Fruit fly (Drosophila melanogaster) whole organism, embryonic: ENCODE results near the gene Tpst.

Experiments
- Awh ChIP-seq: fragments of 200-800 bp; sonication (Bioruptor generic); IDR thresholded peaks from 2 replicates; pipeline ENCODE4, ENCODE4 v1.3.6; 2022; ENCODE audit warnings: missing biosample characterization, missing genetic modification characterization
- Blimp-1 ChIP-seq: fragments of 200-800 bp; sonication (Bioruptor generic); optimal IDR thresholded peaks from 3 replicates; lab custom pipeline; 2018; ENCODE audit warnings: missing biosample characterization, missing genetic modification characterization, mild to moderate bottlenecking, moderate library complexity, missing genetic modification reagents
- CG10654 ChIP-seq: fragments of 200-800 bp; sonication (Bioruptor generic); optimal IDR thresholded peaks from 2 replicates; lab custom pipeline; 2016; ENCODE audit warnings: missing biosample characterization, missing genetic modification characterization
- CG10979 ChIP-seq: fragments of 200-800 bp; sonication (Bioruptor generic); optimal IDR thresholded peaks from 2 replicates; lab custom pipeline; 2018; ENCODE audit warnings: missing biosample characterization, mild to moderate bottlenecking, missing genetic modification characterization, moderate library complexity
- CG12104 ChIP-seq: fragments of 200-800 bp; sonication (Bioruptor generic); optimal IDR thresholded peaks from 3 replicates; lab custom pipeline; 2016; ENCODE audit warnings: missing biosample characterization, missing genetic modification characterization
- CG12219 ChIP-seq: fragments of 200-800 bp; sonication (Bioruptor generic); optimal IDR thresholded peaks from 3 replicates; lab custom pipeline; 2018; ENCODE audit warnings: missing biosample characterization, mild to moderate bottlenecking, missing genetic modification characterization
- CG12391 ChIP-seq: fragments of 200-800 bp; sonication (Bioruptor generic); optimal IDR thresholded peaks from 3 replicates; lab custom pipeline; 2018; ENCODE audit warnings: missing biosample characterization, mild to moderate bottlenecking, missing genetic modification characterization, moderate library complexity
- CG1603 ChIP-seq: fragments of 200-800 bp; sonication (Bioruptor generic); optimal IDR thresholded peaks from 2 replicates; lab custom pipeline; 2019; ENCODE audit warnings: missing biosample characterization, mild to moderate bottlenecking, missing genetic modification characterization, moderate library complexity
- CG17568 ChIP-seq: fragments of 200-800 bp; sonication (Bioruptor generic); optimal IDR thresholded peaks from 2 replicates; lab custom pipeline; 2018; ENCODE audit warnings: missing biosample characterization, mild to moderate bottlenecking, missing genetic modification characterization, moderate library complexity
- CG30403 ChIP-seq: fragments of 200-800 bp; sonication (Bioruptor generic); optimal IDR thresholded peaks from 3 replicates; lab custom pipeline; 2016; ENCODE audit warnings: missing biosample characterization, missing genetic modification characterization
- CG30431 ChIP-seq: fragments of 200-800 bp; sonication (Bioruptor generic); optimal IDR thresholded peaks from 2 replicates; lab custom pipeline; 2017; ENCODE audit warnings: missing biosample characterization, missing genetic modification characterization
- CG42726 ChIP-seq: fragments of 200-800 bp; sonication (Bioruptor generic); IDR thresholded peaks from 2 replicates; pipeline ENCODE4 v1.3.6; 2022; ENCODE audit warnings: missing biosample characterization, missing genetic modification characterization; ENCODE audit not compliant: partially characterized antibody
- CG4707 ChIP-seq: fragments of 200-800 bp; sonication (Bioruptor generic); optimal IDR thresholded peaks from 2 replicates; lab custom pipeline; 2018; ENCODE audit warnings: missing biosample characterization, mild to moderate bottlenecking, missing genetic modification characterization, moderate library complexity
- CG5245 ChIP-seq: fragments of 200-800 bp; sonication (Bioruptor generic); optimal IDR thresholded peaks from 3 replicates; lab custom pipeline; 2016; ENCODE audit warnings: missing biosample characterization, missing genetic modification characterization
- CG6654 ChIP-seq: fragments of 200-800 bp; sonication (Bioruptor generic); optimal IDR thresholded peaks from 2 replicates; lab custom pipeline; 2017; ENCODE audit warnings: missing biosample characterization, mild to moderate bottlenecking, missing genetic modification characterization
- CG6854 ChIP-seq: fragments of 200-800 bp; sonication (Bioruptor generic); optimal IDR thresholded peaks from 3 replicates; lab custom pipeline; 2017; ENCODE audit warnings: missing biosample characterization, mild to moderate bottlenecking, missing genetic modification characterization
- CG7357 ChIP-seq: fragments of 200-800 bp; sonication (Bioruptor generic); IDR thresholded peaks from 3 replicates; pipeline ENCODE4 v1.3.6; 2022; ENCODE audit warnings: missing biosample characterization, missing genetic modification characterization
- CG7987 ChIP-seq: fragments of 200-800 bp; sonication (Bioruptor generic); optimal IDR thresholded peaks from 2 replicates; lab custom pipeline; 2018; ENCODE audit warnings: missing biosample characterization, mild to moderate bottlenecking, missing genetic modification characterization, moderate library complexity
- CrebB ChIP-seq: fragments of 200-800 bp; sonication (Bioruptor generic); optimal IDR thresholded peaks from 3 replicates; lab custom pipeline; 2018; ENCODE audit warnings: missing biosample characterization, mild to moderate bottlenecking, missing genetic modification characterization
- D ChIP-seq, 2 experiments: fragments of 200-800 bp in 1 of 2; fragments of >200 bp in 1 of 2; sonication (Bioruptor generic) in 1 of 2; optimal IDR thresholded peaks; 2 replicates in 1 of 2; 3 replicates in 1 of 2; lab custom pipeline; 2017; ENCODE audit warnings: mild to moderate bottlenecking in 1 of 2, missing biosample characterization in 1 of 2, missing genetic modification characterization in 1 of 2, missing genetic modification reagents in 1 of 2
- D19B ChIP-seq: fragments of 200-800 bp; sonication (Bioruptor generic); optimal IDR thresholded peaks from 2 replicates; lab custom pipeline; 2017; ENCODE audit warnings: missing biosample characterization, mild to moderate bottlenecking, missing genetic modification characterization
- Dek ChIP-seq: fragments of 200-800 bp; sonication (Bioruptor generic); optimal IDR thresholded peaks from 3 replicates; lab custom pipeline; 2019; ENCODE audit warnings: missing biosample characterization, mild to moderate bottlenecking, missing genetic modification characterization, moderate library complexity
- Drgx ChIP-seq: fragments of 200-800 bp; sonication (Bioruptor generic); IDR thresholded peaks from 2 replicates; pipeline ENCODE4 v1.3.6; 2022; ENCODE audit warnings: missing biosample characterization, missing genetic modification characterization
- Hr78 ChIP-seq, 2 experiments: fragments of 200-800 bp in 1 of 2; fragments of >200 bp in 1 of 2; sonication (Bioruptor generic) in 1 of 2; optimal IDR thresholded peaks; 2 replicates each; lab custom pipeline; 2017 to 2019; ENCODE audit warnings: missing biosample characterization in 2 of 2, missing genetic modification characterization in 2 of 2, mild to moderate bottlenecking in 1 of 2, moderate library complexity in 1 of 2
- Lim3 ChIP-seq: fragments of 200-800 bp; sonication (Bioruptor generic); IDR thresholded peaks from 2 replicates; pipeline ENCODE4 v1.3.6; 2022; ENCODE audit warnings: missing biosample characterization, missing genetic modification characterization
- Mad ChIP-seq: fragments of 200-800 bp; sonication (Bioruptor generic); optimal IDR thresholded peaks from 2 replicates; lab custom pipeline; 2016; ENCODE audit warnings: missing biosample characterization, missing genetic modification characterization
- Sry-δ ChIP-seq: fragments of 200-800 bp; sonication (Bioruptor generic); optimal IDR thresholded peaks from 2 replicates; lab custom pipeline; 2016; ENCODE audit warnings: missing biosample characterization, missing genetic modification characterization
- Taf1 ChIP-seq: fragments of 200-800 bp; sonication (Bioruptor generic); IDR thresholded peaks from 2 replicates; pipeline ENCODE4 v1.3.6; 2022; ENCODE audit warnings: missing biosample characterization, missing genetic modification characterization
- al ChIP-seq: fragments of 200-800 bp; sonication (Bioruptor generic); IDR thresholded peaks from 2 replicates; pipeline ENCODE4 v1.3.6; 2022; ENCODE audit warnings: missing biosample characterization, missing genetic modification characterization
- ap ChIP-seq: fragments of 200-800 bp; sonication (Bioruptor generic); IDR thresholded peaks from 2 replicates; pipeline ENCODE4 v1.3.6; 2022; ENCODE audit warnings: missing biosample characterization, missing genetic modification characterization
- ase ChIP-seq: fragments of 200-800 bp; sonication (Bioruptor generic); IDR thresholded peaks from 3 replicates; pipeline ENCODE4 v1.3.6; 2022; ENCODE audit warnings: missing biosample characterization, missing genetic modification characterization
- bowl ChIP-seq: fragments of 200-800 bp; sonication (Bioruptor generic); IDR thresholded peaks from 2 replicates; pipeline ENCODE4 v1.3.6; 2022; ENCODE audit warnings: missing biosample characterization, missing genetic modification characterization
- chif ChIP-seq, 2 experiments: fragments of 200-800 bp; sonication (Bioruptor generic); optimal IDR thresholded peaks; 3 replicates each; lab custom pipeline; 2016; ENCODE audit warnings: missing biosample characterization in 2 of 2, missing genetic modification characterization in 2 of 2
- ci ChIP-seq: fragments of 200-800 bp; sonication (Bioruptor generic); IDR thresholded peaks from 3 replicates; pipeline ENCODE4 v1.3.6; 2022; ENCODE audit warnings: missing biosample characterization, missing genetic modification characterization
- corto ChIP-seq: fragments of 200-800 bp; sonication (Bioruptor generic); optimal IDR thresholded peaks from 2 replicates; lab custom pipeline; 2016; ENCODE audit warnings: missing biosample characterization, mild to moderate bottlenecking, missing genetic modification characterization, moderate library complexity
- dysf ChIP-seq: fragments of 200-800 bp; sonication (Bioruptor generic); IDR thresholded peaks from 3 replicates; pipeline ENCODE4 v1.3.6; 2022; ENCODE audit warnings: missing biosample characterization, missing genetic modification characterization
- gfzf ChIP-seq: fragments of 200-800 bp; sonication (Bioruptor generic); optimal IDR thresholded peaks from 2 replicates; lab custom pipeline; 2016; ENCODE audit warnings: missing biosample characterization, mild to moderate bottlenecking, missing genetic modification characterization, moderate library complexity
- hbn ChIP-seq: fragments of 200-800 bp; sonication (Bioruptor generic); IDR thresholded peaks from 2 replicates; pipeline ENCODE4 v1.3.6; 2022; ENCODE audit warnings: missing biosample characterization, missing genetic modification characterization; ENCODE audit not compliant: partially characterized antibody
- inv ChIP-seq: fragments of 200-800 bp; sonication (Bioruptor generic); IDR thresholded peaks from 2 replicates; pipeline ENCODE4 v1.3.6; 2022; ENCODE audit warnings: missing biosample characterization, missing genetic modification characterization; ENCODE audit not compliant: partially characterized antibody
- mirr ChIP-seq: fragments of 200-800 bp; sonication (Bioruptor generic); optimal IDR thresholded peaks from 3 replicates; lab custom pipeline; 2018; ENCODE audit warnings: missing biosample characterization, mild to moderate bottlenecking, missing genetic modification characterization
- nerfin-1 ChIP-seq: fragments of 200-800 bp; sonication (Bioruptor generic); optimal IDR thresholded peaks from 3 replicates; lab custom pipeline; 2019; ENCODE audit warnings: missing biosample characterization, mild to moderate bottlenecking, missing genetic modification characterization, moderate library complexity
- otp ChIP-seq: fragments of 200-800 bp; sonication (Bioruptor generic); IDR thresholded peaks from 3 replicates; pipeline ENCODE4, ENCODE4 v1.3.6; 2022; ENCODE audit warnings: missing biosample characterization, missing genetic modification characterization
- pzg ChIP-seq: fragments of 200-800 bp; sonication (Bioruptor generic); optimal IDR thresholded peaks from 3 replicates; lab custom pipeline; 2018; ENCODE audit warnings: missing biosample characterization, mild to moderate bottlenecking, missing genetic modification characterization, moderate library complexity
- sima ChIP-seq: fragments of 200-800 bp; sonication (Bioruptor generic); optimal IDR thresholded peaks from 2 replicates; lab custom pipeline; 2016; ENCODE audit warnings: missing biosample characterization, missing genetic modification characterization
- tna ChIP-seq: fragments of 200-800 bp; sonication (Bioruptor generic); IDR thresholded peaks from 2 replicates; pipeline ENCODE4 v1.3.6; 2022; ENCODE audit warnings: missing biosample characterization, missing genetic modification characterization; ENCODE audit not compliant: partially characterized antibody
- usp ChIP-seq: fragments of >200 bp; optimal IDR thresholded peaks from 2 replicates; lab custom pipeline; 2017; ENCODE audit warnings: missing biosample characterization, missing genetic modification characterization
- vfl ChIP-seq: fragments of 200-800 bp; sonication (Bioruptor generic); optimal IDR thresholded peaks from 2 replicates; lab custom pipeline; 2016; ENCODE audit warnings: missing biosample characterization, missing genetic modification characterization
- wdn ChIP-seq: fragments of 200-800 bp; sonication (Bioruptor generic); IDR thresholded peaks from 2 replicates; pipeline ENCODE4 v1.3.6; 2022; ENCODE audit warnings: missing biosample characterization, missing genetic modification characterization

Gene Tpst

DNA sequence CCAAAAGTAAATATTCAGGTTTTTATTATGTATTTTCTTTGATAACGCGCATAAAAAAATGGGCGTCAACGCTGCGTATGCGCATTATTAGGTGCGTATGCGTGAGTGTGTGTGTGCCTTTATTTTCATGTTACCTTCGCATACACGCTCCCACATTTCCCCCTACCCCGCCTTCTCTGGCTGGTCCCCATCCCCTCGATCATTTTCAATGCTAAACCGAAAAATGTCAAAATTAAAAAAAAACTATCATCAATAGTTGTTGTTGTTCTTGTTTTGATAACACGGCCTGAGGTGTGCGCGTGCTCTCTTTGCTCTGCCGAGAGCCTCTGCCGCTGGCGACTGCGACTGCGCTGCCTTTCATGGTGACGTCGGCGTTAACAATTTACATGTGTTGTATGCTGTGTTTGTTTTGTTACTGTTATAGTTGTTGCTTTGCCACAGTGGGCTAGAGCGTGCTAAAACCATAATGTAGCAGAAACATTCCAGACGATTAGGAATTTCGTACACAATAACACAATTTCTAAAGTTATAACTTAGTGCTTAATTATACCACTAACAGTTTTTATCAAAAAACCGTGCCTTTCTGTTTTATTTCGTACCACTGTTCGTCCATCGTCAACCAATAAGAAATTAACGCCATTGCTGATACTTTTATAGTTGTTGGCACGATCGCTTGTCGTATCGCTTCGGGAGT is 76.5 kb downstream of the Tpst start (continued):
- peak; percentile 97 for TF ChIP-seq Lim3 (GFP tag; lab: Robert Waterston, UW)
- peak; percentile 99 for TF ChIP-seq ci (GFP tag; lab: Robert Waterston, UW)
- peak; percentile 98 for TF ChIP-seq CG6854 (GFP tag; lab: Kevin White, UChicago)
- TF ChIP-seq CG12391, result peak; percentile 99
- TF ChIP-seq Mad (GFP tag; lab: Kevin White, UChicago), result peak; percentile 98
- peak; percentile 98 for TF ChIP-seq CG17568
- TF ChIP-seq Sry-δ (GFP tag; lab: Kevin White, UChicago), result peak; percentile 77
- peak; percentile 98 for TF ChIP-seq CG10979
- peak; percentile 97 for TF ChIP-seq CG30431 (GFP tag; lab: Kevin White, UChicago)
- peak; percentile 98 for TF ChIP-seq Dek (tag; lab: Kevin White, UChicago)
- peak; percentile 99 for TF ChIP-seq Drgx (GFP tag; lab: Robert Waterston, UW)
- TF ChIP-seq CrebB, result peak; percentile 99
- TF ChIP-seq D19B, result peak; percentile 93
- TF ChIP-seq ase, result peak; percentile 99
- peak; percentile 99 for TF ChIP-seq mirr (GFP tag; lab: Kevin White, UChicago)
- TF ChIP-seq ap (GFP tag; lab: Robert Waterston, UW), result peak; percentile 98
- TF ChIP-seq corto (GFP tag; lab: Kevin White, UChicago), result peak; percentile 70
- peak; percentile 96 for TF ChIP-seq CG7987 (GFP tag; lab: Kevin White, UChicago)
- TF ChIP-seq CG42726, result peak; percentile 14; the same call in 1 of the 2 replicates
- peak; percentile 98 for TF ChIP-seq Taf1 (GFP tag; lab: Robert Waterston, UW)
- peak; percentile 98 for TF ChIP-seq CG5245 (GFP tag; lab: Kevin White, UChicago)
- peak; percentile 100 for TF ChIP-seq CG12219
- TF ChIP-seq inv (GFP tag; lab: Robert Waterston, UW), result peak; percentile 58
- TF ChIP-seq sima (GFP tag; lab: Kevin White, UChicago), result peak; percentile 96
- peak; percentile 98 for TF ChIP-seq wdn (GFP tag; lab: Robert Waterston, UW)
- TF ChIP-seq otp (GFP tag; lab: Robert Waterston, UW), result peak; percentile 99
- peak; percentile 81 for TF ChIP-seq tna
- TF ChIP-seq CG1603 (tag; lab: Kevin White, UChicago), result peak; percentile 99
- no peak for TF ChIP-seq usp
- peak; percentile 97 for TF ChIP-seq vfl (GFP tag; lab: Kevin White, UChicago)
- peak in 1 of 2 experiments; percentile 91 for TF ChIP-seq Hr78 (GFP tag; optimal IDR thresholded peaks at IDR 0.05; lab: Kevin White, UChicago)
- TF ChIP-seq CG4707, result peak; percentile 98
- TF ChIP-seq dysf (GFP tag; lab: Robert Waterston, UW), result peak; percentile 99
- peak; percentile 99 for TF ChIP-seq Awh (GFP tag; lab: Robert Waterston, UW)
- TF ChIP-seq hbn (GFP tag; lab: Robert Waterston, UW), result no peak; the same call in 1 of the 2 replicates
- TF ChIP-seq CG6654 (GFP tag; lab: Kevin White, UChicago), result peak; percentile 92
- TF ChIP-seq gfzf (GFP tag; lab: Kevin White, UChicago), result peak; percentile 26
- TF ChIP-seq CG10654 (GFP tag; lab: Kevin White, UChicago), result peak; percentile 99
- peak; percentile 98 to 99 for TF ChIP-seq chif (GFP tag; optimal IDR thresholded peaks at IDR 0.05; lab: Kevin White, UChicago)
- TF ChIP-seq D (optimal IDR thresholded peaks at IDR 0.05; lab: Kevin White, UChicago), result no peak
- peak; percentile 99 for TF ChIP-seq D (GFP tag; optimal IDR thresholded peaks at IDR 0.05; lab: Kevin White, UChicago)
- peak; percentile 96 for TF ChIP-seq CG7357 (GFP tag; lab: Robert Waterston, UW)
- TF ChIP-seq nerfin-1, result peak; percentile 96
- peak; percentile 98 for TF ChIP-seq CG12104
- peak; percentile 37 for TF ChIP-seq pzg (GFP tag; lab: Kevin White, UChicago)
- peak; percentile 99 for TF ChIP-seq bowl (GFP tag; lab: Robert Waterston, UW)
- TF ChIP-seq al (GFP tag; lab: Robert Waterston, UW), result peak; percentile 98
- TF ChIP-seq CG30403 (GFP tag; lab: Kevin White, UChicago), result peak; percentile 98
- TF ChIP-seq Blimp-1 (GFP tag; lab: Kevin White, UChicago), result peak; percentile 98
